Worm (Caenorhabditis elegans): Measurements from ENCODE around the gene T21E8.7.

The T21E8.7 gene

DNA sequence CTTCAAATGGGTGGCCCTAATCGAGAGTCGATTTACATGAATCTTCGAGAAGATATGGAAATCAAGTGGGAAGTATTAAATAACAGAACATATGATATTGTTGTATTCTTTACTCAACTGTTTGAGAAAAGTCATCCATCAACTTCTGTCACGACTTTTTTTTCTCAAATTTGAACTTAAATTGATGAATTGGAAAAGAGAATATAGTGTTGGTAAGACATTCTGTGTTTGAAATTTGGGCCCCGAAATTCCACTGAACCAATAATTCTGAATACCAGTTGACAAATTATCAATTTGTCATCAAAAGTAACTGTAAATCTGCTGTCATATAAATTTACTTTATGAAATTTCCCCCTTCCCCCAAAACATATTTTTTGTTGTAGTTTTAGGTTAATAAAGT, 36.4 kb upstream of the T21E8.7 start:
- TF ChIP-seq nhr-237 (tag; optimal IDR thresholded peaks at IDR 0.05): no peak
- TF ChIP-seq nhr-28 (tag; optimal IDR thresholded peaks at IDR 0.05): no peak
- TF ChIP-seq bed-3 (GFP tag; optimal IDR thresholded peaks at IDR 0.05): no peak
- no peak for TF ChIP-seq drap-1 (GFP tag; optimal IDR thresholded peaks at IDR 0.05)
- no peak for TF ChIP-seq ceh-39 (tag; optimal IDR thresholded peaks at IDR 0.05)
- TF ChIP-seq mep-1 (tag; optimal IDR thresholded peaks at IDR 0.05): no peak
- no peak for TF ChIP-seq elt-3 (tag; optimal IDR thresholded peaks at IDR 0.05)
- TF ChIP-seq flh-1 (GFP tag; optimal IDR thresholded peaks at IDR 0.05): no peak
- no peak for TF ChIP-seq tbx-8 (GFP tag; optimal IDR thresholded peaks at IDR 0.05)
- no peak for TF ChIP-seq lin-32 (GFP tag; optimal IDR thresholded peaks at IDR 0.05)
- TF ChIP-seq blmp-1 (tag; optimal IDR thresholded peaks at IDR 0.05): no peak
- no peak for TF ChIP-seq mab-5 (tag; optimal IDR thresholded peaks at IDR 0.05)
- no peak for TF ChIP-seq sptf-1 (tag; optimal IDR thresholded peaks at IDR 0.05)
- no peak for TF ChIP-seq ham-2 (GFP tag; optimal IDR thresholded peaks at IDR 0.05)
- no peak for TF ChIP-seq elt-1 (tag; optimal IDR thresholded peaks at IDR 0.05; ENCODE audit: borderline replicate concordance, insufficient read depth)
- no peak for TF ChIP-seq pha-4 (tag; optimal IDR thresholded peaks at IDR 0.05)
- TF ChIP-seq sem-2 (GFP tag; optimal IDR thresholded peaks at IDR 0.05): no peak
- TF ChIP-seq ces-1 (GFP tag; optimal IDR thresholded peaks at IDR 0.05): no peak
- no peak for TF ChIP-seq ceh-43 (GFP tag; optimal IDR thresholded peaks at IDR 0.05)

- peak; percentile 17 for TF ChIP-seq unc-62 (GFP tag; optimal IDR thresholded peaks at IDR 0.05)
- TF ChIP-seq ceh-43 (GFP tag; optimal IDR thresholded peaks at IDR 0.05): no peak
- peak; percentile 13 for TF ChIP-seq zip-8 (tag; optimal IDR thresholded peaks at IDR 0.05)
Measured at ce11 chrX:10851202-10851601, 32.1 kb upstream of the T21E8.7 start.

DNA sequence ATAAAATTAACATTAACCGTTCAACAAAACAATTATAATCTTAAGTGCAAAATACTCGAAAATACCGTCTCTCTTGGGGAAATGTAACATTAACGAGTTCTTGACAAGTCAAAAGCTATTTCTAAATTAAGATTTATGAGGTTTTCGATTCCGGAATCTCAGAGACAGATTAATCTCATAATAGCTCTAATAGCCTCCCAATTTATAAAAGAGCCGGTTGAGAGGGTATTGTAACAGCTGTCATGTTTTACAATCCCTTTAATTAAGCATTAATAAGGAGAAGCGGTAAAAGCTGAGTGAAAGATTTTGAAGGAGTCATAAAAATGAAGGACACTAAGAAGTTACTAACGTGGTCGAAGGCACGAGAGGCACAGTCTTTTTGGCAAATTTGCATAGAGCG, 31.6 kb upstream of the T21E8.7 start:
- no peak for TF ChIP-seq zip-8 (tag; optimal IDR thresholded peaks at IDR 0.05)
- no peak for TF ChIP-seq mep-1 (tag; optimal IDR thresholded peaks at IDR 0.05)
- TF ChIP-seq cnd-1 (tag; optimal IDR thresholded peaks at IDR 0.05): peak; percentile 46
- TF ChIP-seq elt-1 (tag; optimal IDR thresholded peaks at IDR 0.05; ENCODE audit: borderline replicate concordance, insufficient read depth): no peak
- no peak for TF ChIP-seq snpc-4 (tag; optimal IDR thresholded peaks at IDR 0.05)
- no peak for TF ChIP-seq nhr-12 (tag; optimal IDR thresholded peaks at IDR 0.05)
- no peak for TF ChIP-seq nhr-237 (tag; optimal IDR thresholded peaks at IDR 0.05)
- TF ChIP-seq nhr-76 (tag; optimal IDR thresholded peaks at IDR 0.05): no peak
- TF ChIP-seq ces-1 (GFP tag; optimal IDR thresholded peaks at IDR 0.05): peak; percentile 91
- TF ChIP-seq ceh-43 (GFP tag; optimal IDR thresholded peaks at IDR 0.05): no peak
- TF ChIP-seq mab-5 (tag; optimal IDR thresholded peaks at IDR 0.05): no peak

DNA sequence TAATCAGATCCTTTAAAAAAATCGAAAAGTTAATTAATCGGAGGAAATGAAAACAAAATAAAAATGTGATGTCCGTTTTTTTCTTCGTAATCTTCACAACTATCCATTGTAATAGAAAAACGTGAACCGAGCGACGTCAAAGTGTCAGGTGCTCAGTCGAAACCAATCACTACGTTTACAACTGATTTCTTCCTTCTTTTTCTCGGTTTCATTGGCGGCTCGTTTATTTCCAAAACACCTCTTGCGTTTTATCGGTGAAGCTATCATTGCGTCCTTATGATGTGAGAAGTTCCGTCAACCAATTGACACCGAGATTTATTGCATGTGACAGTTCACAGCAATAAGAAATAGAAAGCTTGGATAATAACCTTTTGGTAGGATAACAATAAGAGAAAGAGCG, 30.0 kb upstream of the T21E8.7 start:
- TF ChIP-seq unc-120 (tag; optimal IDR thresholded peaks at IDR 0.05; ENCODE audit: poor library complexity, severe bottlenecking) (no peak), ceh-39 (tag; optimal IDR thresholded peaks at IDR 0.05) (no peak), cnd-1 (tag; optimal IDR thresholded peaks at IDR 0.05) (no peak), nhr-28 (tag; optimal IDR thresholded peaks at IDR 0.05) (no peak), ceh-43 (GFP tag; optimal IDR thresholded peaks at IDR 0.05) (no peak), mep-1 (tag; optimal IDR thresholded peaks at IDR 0.05) (no peak), unc-62 (GFP tag; optimal IDR thresholded peaks at IDR 0.05) (peak; percentile 29), ham-2 (GFP tag; optimal IDR thresholded peaks at IDR 0.05) (no peak), snpc-4 (tag; optimal IDR thresholded peaks at IDR 0.05) (no peak), ces-1 (GFP tag; optimal IDR thresholded peaks at IDR 0.05) (no peak), flh-1 (GFP tag; optimal IDR thresholded peaks at IDR 0.05) (no peak), blmp-1 (tag; optimal IDR thresholded peaks at IDR 0.05) (no peak), bed-3 (GFP tag; optimal IDR thresholded peaks at IDR 0.05) (no peak), ceh-83 (GFP tag; optimal IDR thresholded peaks at IDR 0.05) (no peak), hlh-1 (tag; optimal IDR thresholded peaks at IDR 0.05) (peak; percentile 91)

DNA sequence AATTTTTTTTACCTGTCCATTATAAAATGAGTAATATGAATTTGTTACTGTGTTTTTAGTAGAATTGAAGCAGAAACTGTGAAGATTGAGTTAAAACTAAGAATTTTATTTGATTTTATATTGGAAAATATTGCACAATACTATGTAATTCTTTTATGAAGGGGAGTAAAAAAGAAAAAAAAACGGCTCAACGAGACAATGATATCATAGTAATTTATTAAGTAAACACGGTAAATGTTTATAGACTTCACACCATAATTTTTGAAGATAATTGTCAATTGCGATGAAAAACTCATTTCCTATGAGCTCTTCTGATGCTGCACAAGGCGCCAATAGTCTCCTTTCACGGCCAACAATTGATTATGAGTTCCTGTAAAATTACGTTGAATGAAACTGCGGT, 24.1 kb upstream of the T21E8.7 start, which contains the start of gene pgp-5:
TSS of gene pgp-5 (minus strand) at position 87 of the 400 bp plus-strand sequence.
- no peak for TF ChIP-seq sptf-1 (tag; optimal IDR thresholded peaks at IDR 0.05)
- no peak for TF ChIP-seq ztf-11 (tag; optimal IDR thresholded peaks at IDR 0.05)
- no peak for TF ChIP-seq ceh-39 (tag; optimal IDR thresholded peaks at IDR 0.05)
- TF ChIP-seq flh-1 (GFP tag; optimal IDR thresholded peaks at IDR 0.05): no peak
- TF ChIP-seq nhr-2 (tag; optimal IDR thresholded peaks at IDR 0.05): no peak
- TF ChIP-seq ceh-83 (GFP tag; optimal IDR thresholded peaks at IDR 0.05): no peak
- no peak for TF ChIP-seq hlh-1 (tag; optimal IDR thresholded peaks at IDR 0.05)
- TF ChIP-seq snpc-4 (tag; optimal IDR thresholded peaks at IDR 0.05): no peak
- TF ChIP-seq blmp-1 (tag; optimal IDR thresholded peaks at IDR 0.05): no peak
- no peak for TF ChIP-seq unc-39 (tag; optimal IDR thresholded peaks at IDR 0.05)
- TF ChIP-seq lin-13 (tag; optimal IDR thresholded peaks at IDR 0.05): no peak
- no peak for TF ChIP-seq mep-1 (tag; optimal IDR thresholded peaks at IDR 0.05)
- TF ChIP-seq cnd-1 (tag; optimal IDR thresholded peaks at IDR 0.05): no peak
- no peak for TF ChIP-seq M03D4.4 (tag; optimal IDR thresholded peaks at IDR 0.05)
- TF ChIP-seq nhr-28 (tag; optimal IDR thresholded peaks at IDR 0.05): no peak
- TF ChIP-seq ceh-43 (GFP tag; optimal IDR thresholded peaks at IDR 0.05): no peak
- no peak for TF ChIP-seq pha-4 (tag; optimal IDR thresholded peaks at IDR 0.05)

All from whole organism, mixed stage, embryonic.